Worm (Caenorhabditis elegans): ENCODE data around the gene C14A6.13.

- TF ChIP-seq hnd-1 (tag; optimal IDR thresholded peaks at IDR 0.05) (no peak), ama-1 (optimal IDR thresholded peaks at IDR 0.05) (no peak), flt-1 (GFP tag; IDR thresholded peaks at IDR 0.05) (no peak), tbx-37 (GFP tag; conservative IDR thresholded peaks at IDR 0.05) (no peak), aly-1 (tag; optimal IDR thresholded peaks at IDR 0.05) (no peak), B0310.2 (tag; optimal IDR thresholded peaks at IDR 0.05) (no peak), hmbx-1 (tag; optimal IDR thresholded peaks at IDR 0.05) (no peak), ceh-13 (GFP tag; optimal IDR thresholded peaks at IDR 0.05) (no peak)
These were observed 37.3 kb upstream of the C14A6.13 start, which contains the start of gene F16H6.4 for ce11 chrV:18198421-18198820.
